Fruit fly (Drosophila melanogaster) whole organism, wandering third instar larva: Measurements from ENCODE around the gene elav.

ENCODE experiments used
- Abd-B ChIP-seq: fragments of >200 bp; optimal IDR thresholded peaks from 2 replicates; lab custom pipeline; 2017; ENCODE audit warnings: missing biosample characterization, missing genetic modification characterization
- CG32264 ChIP-seq: fragments of 200-800 bp; sonication (Bioruptor generic); optimal IDR thresholded peaks from 2 replicates; lab custom pipeline; 2016; ENCODE audit warnings: missing biosample characterization, missing genetic modification characterization
- CrebA ChIP-seq: fragments of 200-800 bp; sonication (Bioruptor generic); optimal IDR thresholded peaks from 2 replicates; lab custom pipeline; 2016; ENCODE audit warnings: missing biosample characterization, mild to moderate bottlenecking, missing genetic modification characterization, borderline replicate concordance
- Dfd ChIP-seq: fragments of >200 bp; optimal IDR thresholded peaks from 2 replicates; lab custom pipeline; 2017; ENCODE audit warnings: missing biosample characterization, missing genetic modification characterization
- Dif ChIP-seq: fragments of 200-275, 200-300 bp; sonication (Bioruptor generic); optimal IDR thresholded peaks from 2 replicates; lab custom pipeline; 2018; ENCODE audit warnings: missing biosample characterization, missing genetic modification characterization; ENCODE audit not compliant: partially characterized antibody
- GATAd ChIP-seq: sonication (Bioruptor generic); optimal IDR thresholded peaks from 2 replicates; lab custom pipeline; 2016; ENCODE audit warnings: missing biosample characterization, missing genetic modification characterization
- HLH106 ChIP-seq: fragments of 200-800 bp; optimal IDR thresholded peaks from 3 replicates; lab custom pipeline; 2019; ENCODE audit warnings: missing biosample characterization, mild to moderate bottlenecking, missing genetic modification characterization, moderate library complexity
- Hnf4 ChIP-seq: fragments of 200-800 bp; sonication (Bioruptor generic); optimal IDR thresholded peaks from 2 replicates; lab custom pipeline; 2016; ENCODE audit warnings: missing biosample characterization, mild to moderate bottlenecking, missing genetic modification characterization
- Hr78 ChIP-seq: fragments of >200 bp; optimal IDR thresholded peaks from 2 replicates; lab custom pipeline; 2017; ENCODE audit warnings: missing biosample characterization, missing genetic modification characterization
- Hr83 ChIP-seq: fragments of 200-300 bp; sonication (Bioruptor generic); optimal IDR thresholded peaks from 2 replicates; lab custom pipeline; 2016; ENCODE audit warnings: missing biosample characterization, mild to moderate bottlenecking, missing genetic modification characterization, moderate library complexity; ENCODE audit not compliant: poor library complexity, severe bottlenecking
- Jra ChIP-seq: sonication (Bioruptor generic); optimal IDR thresholded peaks from 2 replicates; lab custom pipeline; 2016; ENCODE audit warnings: missing biosample characterization, missing genetic modification characterization
- Mio ChIP-seq: sonication (Bioruptor generic); optimal IDR thresholded peaks from 2 replicates; lab custom pipeline; 2016; ENCODE audit warnings: missing biosample characterization, missing genetic modification characterization
- Myc ChIP-seq: fragments of >200 bp; optimal IDR thresholded peaks from 2 replicates; lab custom pipeline; 2017
- Rel ChIP-seq, 2 experiments: fragments of 200-800 bp; sonication (Bioruptor generic) in 1 of 2; optimal IDR thresholded peaks; 2 replicates in 1 of 2; 3 replicates in 1 of 2; lab custom pipeline; 2016 to 2019; ENCODE audit warnings: mild to moderate bottlenecking in 2 of 2, missing biosample characterization in 2 of 2, missing genetic modification characterization in 2 of 2, moderate library complexity in 1 of 2
- Sp1 ChIP-seq: fragments of 200-800 bp; sonication (Bioruptor generic); optimal IDR thresholded peaks from 3 replicates; lab custom pipeline; 2019; ENCODE audit warnings: missing biosample characterization, mild to moderate bottlenecking, missing genetic modification characterization, moderate library complexity
- Vsx2 ChIP-seq: fragments of 200-300, 225-300 bp; sonication (Bioruptor generic); optimal IDR thresholded peaks from 2 replicates; lab custom pipeline; 2018; ENCODE audit warnings: missing biosample characterization, missing genetic modification characterization; ENCODE audit not compliant: partially characterized antibody
- br ChIP-seq: fragments of 200-800 bp; sonication (Bioruptor generic); optimal IDR thresholded peaks from 2 replicates; lab custom pipeline; 2016; ENCODE audit warnings: missing biosample characterization, missing genetic modification characterization
- brk ChIP-seq: fragments of 200-800 bp; sonication (Bioruptor generic); optimal IDR thresholded peaks from 2 replicates; lab custom pipeline; 2016; ENCODE audit warnings: missing biosample characterization, mild to moderate bottlenecking, missing genetic modification characterization
- dl ChIP-seq, 2 experiments: fragments of 175-275, 200-275 bp in 1 of 2; fragments of 200-275 bp in 1 of 2; sonication (Bioruptor generic); optimal IDR thresholded peaks; lab custom pipeline; 2018; ENCODE audit warnings: mild to moderate bottlenecking in 2 of 2, missing biosample characterization in 2 of 2, missing genetic modification characterization in 2 of 2, moderate library complexity in 2 of 2; ENCODE audit not compliant: partially characterized antibody in 2 of 2, insufficient read depth in 1 of 2
- dmrt93B ChIP-seq: fragments of 200-800 bp; sonication (Bioruptor generic); optimal IDR thresholded peaks from 2 replicates; lab custom pipeline; 2018; ENCODE audit warnings: missing biosample characterization, mild to moderate bottlenecking, missing genetic modification characterization
- dsf ChIP-seq: sonication (Bioruptor generic); optimal IDR thresholded peaks from 2 replicates; lab custom pipeline; 2016; ENCODE audit warnings: missing biosample characterization, missing genetic modification characterization, borderline replicate concordance
- ey ChIP-seq: fragments of 200-800 bp; sonication (Bioruptor generic); optimal IDR thresholded peaks from 2 replicates; lab custom pipeline; 2016; ENCODE audit warnings: missing biosample characterization, missing genetic modification characterization
- foxo ChIP-seq, 2 experiments: fragments of 200-800 bp; sonication (Bioruptor generic); optimal IDR thresholded peaks; 2 replicates in 1 of 2; 3 replicates in 1 of 2; lab custom pipeline; 2016 to 2017; ENCODE audit warnings: missing biosample characterization in 2 of 2, missing genetic modification characterization in 2 of 2
- fru ChIP-seq: fragments of 200-800 bp; sonication (Bioruptor generic); optimal IDR thresholded peaks from 3 replicates; lab custom pipeline; 2016; ENCODE audit warnings: missing biosample characterization, mild to moderate bottlenecking, missing genetic modification characterization
- h ChIP-seq: fragments of 200-800 bp; sonication (Bioruptor generic); optimal IDR thresholded peaks from 3 replicates; lab custom pipeline; 2016; ENCODE audit warnings: missing biosample characterization, mild to moderate bottlenecking, missing genetic modification characterization
- jim ChIP-seq: fragments of 175-275, 200-325 bp; sonication (Bioruptor generic); optimal IDR thresholded peaks from 2 replicates; lab custom pipeline; 2016; ENCODE audit warnings: missing biosample characterization, mild to moderate bottlenecking, missing genetic modification characterization
- lola ChIP-seq: fragments of >200 bp; optimal IDR thresholded peaks from 2 replicates; lab custom pipeline; 2017; ENCODE audit warnings: missing biosample characterization, missing genetic modification characterization
- pan ChIP-seq: fragments of >200 bp; optimal IDR thresholded peaks from 2 replicates; lab custom pipeline; 2017
- psq ChIP-seq: fragments of 200-800 bp; sonication (Bioruptor generic); optimal IDR thresholded peaks from 3 replicates; lab custom pipeline; 2017; ENCODE audit warnings: missing biosample characterization, mild to moderate bottlenecking, missing genetic modification characterization, moderate library complexity
- rgr ChIP-seq: fragments of 200-800 bp; sonication (Bioruptor generic); optimal IDR thresholded peaks from 3 replicates; lab custom pipeline; 2016; ENCODE audit warnings: missing biosample characterization, mild to moderate bottlenecking, missing genetic modification characterization
- sage ChIP-seq: fragments of 200-800 bp; sonication (Bioruptor generic); optimal IDR thresholded peaks from 2 replicates; lab custom pipeline; 2016; ENCODE audit warnings: missing biosample characterization, mild to moderate bottlenecking, missing genetic modification characterization
- sv ChIP-seq: fragments of 200-800 bp; sonication (Bioruptor generic); optimal IDR thresholded peaks from 3 replicates; lab custom pipeline; 2016; ENCODE audit warnings: missing biosample characterization, missing genetic modification characterization
- usp ChIP-seq: fragments of >200 bp; optimal IDR thresholded peaks from 2 replicates; lab custom pipeline; 2017; ENCODE audit warnings: missing biosample characterization, missing genetic modification characterization
- woc ChIP-seq: sonication (Bioruptor generic); optimal IDR thresholded peaks from 2 replicates; lab custom pipeline; 2016; ENCODE audit warnings: missing biosample characterization, mild to moderate bottlenecking, missing genetic modification characterization

Gene elav

dm6 chrX:542069-542468 lies 19.0 kb upstream of the elav start:
- TF ChIP-seq sage, result no peak
- TF ChIP-seq pan (lab: Kevin White, UChicago), result no peak
- no peak for TF ChIP-seq ey (GFP tag; lab: Kevin White, UChicago)
- no peak for TF ChIP-seq Vsx2 (GFP tag; lab: Kevin White, UChicago)
- no peak for TF ChIP-seq dl (GFP tag; optimal IDR thresholded peaks at IDR 0.05; lab: Kevin White, UChicago; ENCODE audit: insufficient read depth in 1 of 2, partially characterized antibody in 2 of 2)
- no peak for TF ChIP-seq GATAd (GFP tag; lab: Kevin White, UChicago)
- TF ChIP-seq dsf (GFP tag; lab: Kevin White, UChicago), result no peak
- no peak for TF ChIP-seq Dif (GFP tag; lab: Kevin White, UChicago)
- TF ChIP-seq Mio (GFP tag; lab: Kevin White, UChicago), result no peak
- no peak for TF ChIP-seq Abd-B (GFP tag; lab: Kevin White, UChicago)
- no peak for TF ChIP-seq HLH106 (tag; lab: Kevin White, UChicago)

- peak; percentile 6 for TF ChIP-seq rgr (GFP tag; lab: Kevin White, UChicago)
- TF ChIP-seq woc (GFP tag; lab: Kevin White, UChicago), result no peak
- peak; percentile 46 for TF ChIP-seq Myc (lab: Kevin White, UChicago)
- no peak for TF ChIP-seq foxo (GFP tag; optimal IDR thresholded peaks at IDR 0.05; lab: Kevin White, UChicago)
These were observed 6.9 kb upstream of the elav start, which contains the start of the genes CG4293 and Appl for dm6 chrX:529724-530603. TSS of gene CG4293 (minus strand) at chrX:530291. TSS of gene Appl (plus strand) at chrX:530501.

dm6 chrX:526479-527071 lies 3.5 kb upstream of the elav start:
- TF ChIP-seq sv (GFP tag; lab: Kevin White, UChicago) (peak; percentile 51), usp (GFP tag; lab: Kevin White, UChicago) (no peak), Dif (GFP tag; lab: Kevin White, UChicago) (no peak)

dm6 chrX:525610-526009 lies 2.6 kb upstream of the elav start:
- TF ChIP-seq Mio (GFP tag; lab: Kevin White, UChicago) (no peak), jim (GFP tag; lab: Kevin White, UChicago) (no peak), pan (lab: Kevin White, UChicago) (no peak), dl (GFP tag; optimal IDR thresholded peaks at IDR 0.05; lab: Kevin White, UChicago; ENCODE audit: insufficient read depth in 1 of 2, partially characterized antibody in 2 of 2) (no peak), usp (GFP tag; lab: Kevin White, UChicago) (no peak), CrebA (GFP tag; lab: Kevin White, UChicago) (no peak), Dif (GFP tag; lab: Kevin White, UChicago) (no peak), br (no peak), Jra (GFP tag; lab: Kevin White, UChicago) (no peak), rgr (GFP tag; lab: Kevin White, UChicago) (no peak), Dfd (GFP tag; lab: Kevin White, UChicago) (no peak), Rel (GFP tag; optimal IDR thresholded peaks at IDR 0.05; lab: Kevin White, UChicago) (no peak), Rel (tag; optimal IDR thresholded peaks at IDR 0.05; lab: Kevin White, UChicago) (no peak), sage (no peak), Hr83 (no peak), GATAd (GFP tag; lab: Kevin White, UChicago) (no peak), brk (GFP tag; lab: Kevin White, UChicago) (no peak)

dm6 chrX:524331-524730 lies 1.3 kb upstream of the elav start:
- no peak for TF ChIP-seq Hnf4 (GFP tag; lab: Kevin White, UChicago)
- no peak for TF ChIP-seq lola (GFP tag; lab: Kevin White, UChicago)
- peak; percentile 12 for TF ChIP-seq h (GFP tag; lab: Kevin White, UChicago)
- no peak for TF ChIP-seq CrebA (GFP tag; lab: Kevin White, UChicago)
- no peak for TF ChIP-seq Dfd (GFP tag; lab: Kevin White, UChicago)
- TF ChIP-seq Hr78 (GFP tag; lab: Kevin White, UChicago), result no peak
- TF ChIP-seq Mio (GFP tag; lab: Kevin White, UChicago), result no peak
- TF ChIP-seq psq, result no peak
- TF ChIP-seq Vsx2 (GFP tag; lab: Kevin White, UChicago), result no peak
- no peak for TF ChIP-seq sv (GFP tag; lab: Kevin White, UChicago)
- no peak for TF ChIP-seq pan (lab: Kevin White, UChicago)
- TF ChIP-seq fru (GFP tag; lab: Kevin White, UChicago), result peak; percentile 2
- TF ChIP-seq br, result no peak
- TF ChIP-seq Myc (lab: Kevin White, UChicago), result no peak
- no peak for TF ChIP-seq Rel (GFP tag; optimal IDR thresholded peaks at IDR 0.05; lab: Kevin White, UChicago)
- TF ChIP-seq Rel (tag; optimal IDR thresholded peaks at IDR 0.05; lab: Kevin White, UChicago), result no peak
- no peak for TF ChIP-seq jim (GFP tag; lab: Kevin White, UChicago)
- TF ChIP-seq usp (GFP tag; lab: Kevin White, UChicago), result no peak
- TF ChIP-seq foxo (GFP tag; optimal IDR thresholded peaks at IDR 0.05; lab: Kevin White, UChicago), result peak in 1 of 2 experiments; percentile 20
- no peak for TF ChIP-seq Dif (GFP tag; lab: Kevin White, UChicago)
- peak; percentile 49 for TF ChIP-seq woc (GFP tag; lab: Kevin White, UChicago)
- TF ChIP-seq dl (GFP tag; optimal IDR thresholded peaks at IDR 0.05; lab: Kevin White, UChicago; ENCODE audit: insufficient read depth in 1 of 2, partially characterized antibody in 2 of 2), result no peak
- TF ChIP-seq dsf (GFP tag; lab: Kevin White, UChicago), result no peak
- no peak for TF ChIP-seq CG32264 (GFP tag; lab: Kevin White, UChicago)
- TF ChIP-seq Hr83, result no peak
- no peak for TF ChIP-seq dmrt93B (GFP tag; lab: Kevin White, UChicago)
- no peak for TF ChIP-seq Sp1
